Worm (Caenorhabditis elegans) whole organism, L3 larva: ENCODE data around the gene scl-7.

ENCODE experiments used
- aly-2 ChIP-seq: fragments of 150-350 bp; optimal IDR thresholded peaks from 2 replicates; lab custom pipeline; 2014; ENCODE audit warnings: missing biosample characterization, missing genetic modification characterization
- ama-1 ChIP-seq: fragments of 150-350 bp; optimal IDR thresholded peaks from 2 replicates; lab custom pipeline; 2018
- ceh-16 ChIP-seq: sonication (generic microtip); optimal IDR thresholded peaks from 2 replicates; lab custom pipeline; 2017; ENCODE audit warnings: missing biosample characterization, missing genetic modification characterization
- egl-27 ChIP-seq: sonication (generic microtip); optimal IDR thresholded peaks from 4 replicates; lab custom pipeline; 2017; ENCODE audit warnings: missing biosample characterization, missing genetic modification reagents, missing genetic modification characterization
- elt-1 ChIP-seq: fragments of 150-350 bp; optimal IDR thresholded peaks from 2 replicates; lab custom pipeline; 2014; ENCODE audit warnings: missing biosample characterization, missing genetic modification characterization
- fkh-10 ChIP-seq: sonication (generic microtip); optimal IDR thresholded peaks from 2 replicates; lab custom pipeline; 2017; ENCODE audit warnings: missing biosample characterization, missing genetic modification reagents, missing genetic modification characterization
- lin-15B ChIP-seq: fragments of 150-350 bp; optimal IDR thresholded peaks from 2 replicates; lab custom pipeline; 2014; ENCODE audit warnings: missing biosample characterization, missing genetic modification characterization
- nhr-12 ChIP-seq: fragments of 150-350 bp; optimal IDR thresholded peaks from 2 replicates; lab custom pipeline; 2014; ENCODE audit warnings: missing biosample characterization, missing genetic modification characterization
- nhr-25 ChIP-seq: sonication (generic microtip); optimal IDR thresholded peaks from 2 replicates; lab custom pipeline; 2017; ENCODE audit warnings: missing biosample characterization, missing genetic modification characterization
- skn-1 ChIP-seq: fragments of 150-350 bp; optimal IDR thresholded peaks from 2 replicates; lab custom pipeline; 2014; ENCODE audit warnings: missing biosample characterization, missing genetic modification characterization
- snpc-4 ChIP-seq: fragments of 150-350 bp; optimal IDR thresholded peaks from 2 replicates; lab custom pipeline; 2014; ENCODE audit warnings: missing biosample characterization, missing genetic modification characterization
- unc-62 ChIP-seq: fragments of 150-350 bp; sonication (generic microtip); optimal IDR thresholded peaks from 4 replicates; lab custom pipeline; 2014; ENCODE audit warnings: missing biosample characterization, missing genetic modification reagents, missing genetic modification characterization
- zag-1 ChIP-seq: fragments of 150-350 bp; optimal IDR thresholded peaks from 2 replicates; lab custom pipeline; 2014; ENCODE audit warnings: missing biosample characterization, missing genetic modification characterization

DNA sequence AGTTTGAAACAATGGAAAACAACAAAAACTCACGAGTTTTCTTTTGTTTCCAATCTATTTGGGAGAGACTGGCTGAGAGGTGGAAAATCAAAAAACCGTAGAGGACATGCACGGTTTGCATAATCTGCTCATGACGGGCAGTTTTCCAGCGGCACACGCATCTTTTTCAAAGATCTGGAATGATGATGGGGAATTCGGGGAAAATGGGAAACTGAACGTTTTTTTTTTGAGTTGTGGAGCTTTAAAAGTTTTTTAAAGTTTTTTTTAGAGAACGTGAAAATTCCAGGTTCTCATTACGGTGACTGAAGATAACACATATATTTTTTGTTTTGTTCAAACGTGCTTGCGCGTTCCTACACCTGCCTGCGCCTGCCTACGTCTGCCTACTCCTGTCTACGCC is 6.4 kb downstream of the scl-7 start, which contains the start of gene C39E9.7:
- TF ChIP-seq nhr-12 (tag; lab: Kevin White, UChicago), result no peak
- TF ChIP-seq skn-1 (tag; lab: Kevin White, UChicago), result no peak
- TF ChIP-seq snpc-4 (tag; lab: Kevin White, UChicago), result no peak
- no peak for TF ChIP-seq ama-1
- TF ChIP-seq elt-1 (tag; lab: Kevin White, UChicago), result no peak
- TF ChIP-seq zag-1 (tag; lab: Kevin White, UChicago), result no peak
- TF ChIP-seq egl-27 (tag; lab: Kevin White, UChicago), result no peak
- no peak for TF ChIP-seq unc-62 (GFP tag; lab: Kevin White, UChicago)
- TF ChIP-seq aly-2 (tag; lab: Kevin White, UChicago), result no peak
- no peak for TF ChIP-seq ceh-16
- TF ChIP-seq lin-15B (tag; lab: Kevin White, UChicago), result no peak
- TF ChIP-seq fkh-10 (GFP tag; lab: Kevin White, UChicago), result no peak
- no peak for TF ChIP-seq nhr-25 (tag; lab: Kevin White, UChicago)
